Worm (Caenorhabditis elegans) whole organism, young adult: Measurements from ENCODE around the gene F13B12.4.

Experiments used
- T26A5.8 ChIP-seq: sonication (generic microtip); optimal IDR thresholded peaks from 2 replicates; lab custom pipeline; 2016; ENCODE audit warnings: missing genetic modification characterization, missing compliant biosample characterization
- Y53G8AR.9 ChIP-seq: fragments of 200-800 bp; sonication (Bioruptor generic); conservative IDR thresholded peaks from 2 replicates; pipeline ENCODE4 v1.3.6; 2022; ENCODE audit warnings: missing genetic modification reagents, missing genetic modification characterization, missing compliant biosample characterization
- Y67H2A.10 ChIP-seq: fragments of 200-800 bp; sonication (Bioruptor generic); conservative IDR thresholded peaks from 2 replicates; pipeline ENCODE4 v1.3.6; 2022; ENCODE audit warnings: missing genetic modification reagents, missing genetic modification characterization, missing compliant biosample characterization
- athp-1 ChIP-seq: sonication (generic microtip); optimal IDR thresholded peaks from 2 replicates; lab custom pipeline; 2017; ENCODE audit warnings: mild to moderate bottlenecking, missing genetic modification characterization, missing compliant biosample characterization
- ceh-91 ChIP-seq: fragments of 200-800 bp; sonication (Bioruptor generic); IDR thresholded peaks from 2 replicates; pipeline ENCODE4 v1.3.6; 2022; ENCODE audit warnings: missing genetic modification reagents, missing genetic modification characterization, missing compliant biosample characterization
- lag-1 ChIP-seq: fragments of 200-800 bp; sonication (Bioruptor generic); IDR thresholded peaks from 2 replicates; pipeline ENCODE4 v1.3.6; 2022; ENCODE audit warnings: missing genetic modification reagents, missing genetic modification characterization, missing compliant biosample characterization
- nfya-1 ChIP-seq: sonication (generic microtip); optimal IDR thresholded peaks from 2 replicates; lab custom pipeline; 2017; ENCODE audit warnings: antibody characterized with exemption, missing compliant biosample characterization, missing genetic modification characterization, borderline replicate concordance; ENCODE audit not compliant: insufficient read depth
- pha-4 ChIP-seq: fragments of 150-350 bp; sonication (generic microtip); optimal IDR thresholded peaks from 2 replicates; lab custom pipeline; 2014; ENCODE audit warnings: missing biosample characterization, missing genetic modification reagents, missing genetic modification characterization
- rpc-1 ChIP-seq, 2 experiments: fragments of 150-350 bp in 1 of 2; sonication (generic microtip) in 1 of 2; optimal IDR thresholded peaks; 2 replicates each; lab custom pipeline; 2014 to 2018; ENCODE audit warnings: missing biosample characterization in 1 of 2, missing genetic modification characterization in 1 of 2, missing genetic modification reagents in 1 of 2, missing genotype in 1 of 2
- unc-62 ChIP-seq: fragments of 150-350 bp; optimal IDR thresholded peaks from 2 replicates; lab custom pipeline; 2014; ENCODE audit warnings: missing biosample characterization, missing genetic modification reagents, missing genetic modification characterization
- ztf-18 ChIP-seq: sonication (generic microtip); optimal IDR thresholded peaks from 2 replicates; lab custom pipeline; 2016; ENCODE audit warnings: missing genotype, mild to moderate bottlenecking, missing genetic modification characterization, missing compliant biosample characterization

ce11 chrIV:10425129-10425528 is 24.6 kb downstream of the F13B12.4 start:
- no peak for TF ChIP-seq nfya-1 (tag; lab: Kevin White, UChicago)
- no peak for TF ChIP-seq Y67H2A.10
- TF ChIP-seq lag-1 (GFP tag; lab: Robert Waterston, UW) = no peak
- no peak for TF ChIP-seq unc-62 (GFP tag; lab: Kevin White, UChicago)
- TF ChIP-seq rpc-1 (optimal IDR thresholded peaks at IDR 0.05; lab: Kevin White, UChicago) = no peak
- no peak for TF ChIP-seq rpc-1 (tag; optimal IDR thresholded peaks at IDR 0.05; lab: Kevin White, UChicago)
- no peak for TF ChIP-seq ceh-91 (GFP tag; lab: Robert Waterston, UW)
- no peak for TF ChIP-seq ztf-18 (tag; lab: Kevin White, UChicago)
- no peak for TF ChIP-seq Y53G8AR.9 (GFP tag; lab: Robert Waterston, UW)
- no peak for TF ChIP-seq pha-4 (tag; lab: Kevin White, UChicago)
- TF ChIP-seq athp-1 (tag; lab: Kevin White, UChicago) = no peak
- no peak for TF ChIP-seq T26A5.8 (tag; lab: Kevin White, UChicago)
